Fruit fly (Drosophila melanogaster): ENCODE results near the gene CG43155.

Gene CG43155

DNA sequence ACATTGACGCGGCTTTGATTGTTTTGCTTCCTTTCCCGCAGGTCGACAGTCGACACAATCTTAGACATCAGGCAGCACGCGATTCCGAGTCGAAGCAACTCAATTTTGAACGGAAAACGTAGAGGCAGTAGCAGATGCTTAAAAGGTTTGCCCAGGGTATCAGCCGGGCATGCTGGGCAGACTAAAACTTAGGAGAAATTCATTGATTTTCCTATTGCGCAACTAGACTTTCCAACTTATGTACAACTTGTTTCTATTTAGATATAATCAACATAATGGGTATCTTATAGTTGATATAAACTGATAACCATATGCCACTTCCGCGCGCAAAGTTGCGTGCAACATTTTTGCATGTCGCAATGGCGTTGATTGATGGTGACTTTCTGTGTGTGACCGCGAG lies 7.2 kb downstream of the CG43155 start (continued):
- no peak for TF ChIP-seq CG2129 (GFP tag; IDR thresholded peaks at IDR 0.05; ENCODE audit: partially characterized antibody)
- no peak for TF ChIP-seq Ssrp (tag; optimal IDR thresholded peaks at IDR 0.05)
- TF ChIP-seq Nf-YA (GFP tag; IDR thresholded peaks at IDR 0.05), result no peak
- TF ChIP-seq lab (GFP tag; optimal IDR thresholded peaks at IDR 0.05), result peak; percentile 28
- no peak for TF ChIP-seq tll (GFP tag; optimal IDR thresholded peaks at IDR 0.05)
- TF ChIP-seq B-H2 (GFP tag; optimal IDR thresholded peaks at IDR 0.05), result no peak
- peak; percentile 42 for TF ChIP-seq dmrt99B (tag; optimal IDR thresholded peaks at IDR 0.05)
- no peak for TF ChIP-seq sr (GFP tag; IDR thresholded peaks at IDR 0.05)
- TF ChIP-seq CG18619 (GFP tag; optimal IDR thresholded peaks at IDR 0.05), result no peak
- TF ChIP-seq Sry-β (GFP tag; optimal IDR thresholded peaks at IDR 0.05), result no peak
- TF ChIP-seq Elba2 (GFP tag; optimal IDR thresholded peaks at IDR 0.05), result no peak
- no peak for TF ChIP-seq Nf-YC (tag; optimal IDR thresholded peaks at IDR 0.05)
- TF ChIP-seq Hsf (GFP tag; optimal IDR thresholded peaks at IDR 0.05), result no peak
- no peak for TF ChIP-seq CG7987 (GFP tag; optimal IDR thresholded peaks at IDR 0.05)
- no peak for TF ChIP-seq Hr78 (GFP tag; optimal IDR thresholded peaks at IDR 0.05)
- TF ChIP-seq Usf (GFP tag; optimal IDR thresholded peaks at IDR 0.05), result no peak
- no peak for TF ChIP-seq bab2 (GFP tag; optimal IDR thresholded peaks at IDR 0.05)
- no peak for TF ChIP-seq Sox100B (GFP tag; optimal IDR thresholded peaks at IDR 0.05)
- TF ChIP-seq CG11695 (GFP tag; IDR thresholded peaks at IDR 0.05), result no peak
- TF ChIP-seq NfI (GFP tag; optimal IDR thresholded peaks at IDR 0.05), result no peak
- TF ChIP-seq Nf-YB (GFP tag; optimal IDR thresholded peaks at IDR 0.05), result no peak
- TF ChIP-seq fu2 (GFP tag; optimal IDR thresholded peaks at IDR 0.05), result no peak
- TF ChIP-seq sima (GFP tag; optimal IDR thresholded peaks at IDR 0.05), result no peak
- no peak for TF ChIP-seq CG31388 (GFP tag; optimal IDR thresholded peaks at IDR 0.05)
- no peak for TF ChIP-seq CG9876 (GFP tag; optimal IDR thresholded peaks at IDR 0.05)
- peak; percentile 14 for TF ChIP-seq CG2678 (tag; optimal IDR thresholded peaks at IDR 0.05)
- TF ChIP-seq Hmr (GFP tag; optimal IDR thresholded peaks at IDR 0.05), result peak; percentile 2
- TF ChIP-seq ham (GFP tag; IDR thresholded peaks at IDR 0.05), result no peak
- no peak for TF ChIP-seq Bdp1 (GFP tag; optimal IDR thresholded peaks at IDR 0.05)
- no peak for TF ChIP-seq CG14667 (GFP tag; IDR thresholded peaks at IDR 0.05)
- peak; percentile 4 for TF ChIP-seq ind (GFP tag; optimal IDR thresholded peaks at IDR 0.05)
- TF ChIP-seq kah (GFP tag; optimal IDR thresholded peaks at IDR 0.05), result no peak
- no peak for TF ChIP-seq CG17361 (GFP tag; IDR thresholded peaks at IDR 0.05)
- TF ChIP-seq sug (tag; optimal IDR thresholded peaks at IDR 0.05), result no peak
- no peak for TF ChIP-seq Bgb (GFP tag; IDR thresholded peaks at IDR 0.05; ENCODE audit: partially characterized antibody)
- no peak for TF ChIP-seq btn (GFP tag; optimal IDR thresholded peaks at IDR 0.05)
- no peak for TF ChIP-seq CG5245 (GFP tag; optimal IDR thresholded peaks at IDR 0.05)
- TF ChIP-seq ERR (GFP tag; optimal IDR thresholded peaks at IDR 0.05), result no peak
- no peak for TF ChIP-seq CG3281 (GFP tag; optimal IDR thresholded peaks at IDR 0.05)
- no peak for TF ChIP-seq chif (GFP tag; optimal IDR thresholded peaks at IDR 0.05)
- no peak for TF ChIP-seq Dad (GFP tag; optimal IDR thresholded peaks at IDR 0.05)
- TF ChIP-seq Awh (GFP tag; IDR thresholded peaks at IDR 0.05), result 0 out of 2 replicates have a peak, but pooled peaks have one; percentile 12
- no peak for TF ChIP-seq tup (GFP tag; optimal IDR thresholded peaks at IDR 0.05)
- TF ChIP-seq emc (GFP tag; optimal IDR thresholded peaks at IDR 0.05), result no peak
- TF ChIP-seq amos (GFP tag; IDR thresholded peaks at IDR 0.05; ENCODE audit: partially characterized antibody), result no peak
- no peak for TF ChIP-seq CG11093 (GFP tag; IDR thresholded peaks at IDR 0.05)
- TF ChIP-seq slou (GFP tag; optimal IDR thresholded peaks at IDR 0.05), result no peak
- TF ChIP-seq CG18599 (GFP tag; optimal IDR thresholded peaks at IDR 0.05), result no peak
- TF ChIP-seq danr (GFP tag; IDR thresholded peaks at IDR 0.05), result no peak
- peak; percentile 49 for TF ChIP-seq slbo (GFP tag; IDR thresholded peaks at IDR 0.05)
- TF ChIP-seq hb (GFP tag; IDR thresholded peaks at IDR 0.05; ENCODE audit: partially characterized antibody), result no peak
